Worm (Caenorhabditis elegans): ENCODE results near the gene uda-1.
A peak's percentile ranks its signal among the peaks of the same experiment; 100 is the strongest.

ce11 chrV:10039837-10040236, 35.3 kb downstream of the uda-1 start:
- TF ChIP-seq ztf-23 (GFP tag; IDR thresholded peaks at IDR 0.05) (peak; percentile 60; the same call in 1 of the 2 replicates), med-1 (GFP tag; optimal IDR thresholded peaks at IDR 0.05; ENCODE audit: insufficient read depth) (no peak), flt-1 (GFP tag; IDR thresholded peaks at IDR 0.05) (0 out of 2 replicates have a peak, but pooled peaks have one; percentile 61), ref-1 (GFP tag; conservative IDR thresholded peaks at IDR 0.05) (no peak), ztf-29 (GFP tag; IDR thresholded peaks at IDR 0.05) (no peak)

Data from whole organism, midembryonic.